Worm (Caenorhabditis elegans): ENCODE measurements around the gene Y105C5B.17.

- no peak for TF ChIP-seq pqm-1 (tag; optimal IDR thresholded peaks at IDR 0.05)
- TF ChIP-seq elt-4 (tag; optimal IDR thresholded peaks at IDR 0.05): no peak
- TF ChIP-seq unc-42 (tag; optimal IDR thresholded peaks at IDR 0.05): no peak
- no peak for TF ChIP-seq lim-6 (tag; optimal IDR thresholded peaks at IDR 0.05)
- TF ChIP-seq hlh-30 (tag; optimal IDR thresholded peaks at IDR 0.05; ENCODE audit: insufficient read depth): no peak
- TF ChIP-seq fkh-10 (GFP tag; optimal IDR thresholded peaks at IDR 0.05): no peak
- TF ChIP-seq pha-4 (tag; optimal IDR thresholded peaks at IDR 0.05): no peak
- no peak for TF ChIP-seq ceh-9 (tag; optimal IDR thresholded peaks at IDR 0.05)
- TF ChIP-seq pros-1 (tag; optimal IDR thresholded peaks at IDR 0.05): no peak
- no peak for TF ChIP-seq ceh-24 (tag; optimal IDR thresholded peaks at IDR 0.05)
- TF ChIP-seq tbx-7 (tag; optimal IDR thresholded peaks at IDR 0.05): no peak
- no peak for TF ChIP-seq dmd-4 (tag; optimal IDR thresholded peaks at IDR 0.05; ENCODE audit: borderline replicate concordance)
Measured at ce11 chrIV:15941403-15941802, 21.5 kb upstream of the Y105C5B.17 start, which contains the start of gene Y105C5B.11.
